Worm (Caenorhabditis elegans): Measurements from ENCODE around the gene clec-48.

clec-48 gene

ce11 chrV:18146077-18146476 lies 11.7 kb upstream of the clec-48 start, which contains the start of gene C14A6.3:
TSS of gene C14A6.3 (plus strand) at chrV:18146377.
- TF ChIP-seq dao-5 (tag; optimal IDR thresholded peaks at IDR 0.05) (no peak), him-1 (tag; optimal IDR thresholded peaks at IDR 0.05) (no peak)

ce11 chrV:18158172-18158571 lies 346 bp downstream of the clec-48 start:
- TF ChIP-seq him-1 (tag; optimal IDR thresholded peaks at IDR 0.05) (no peak), W03F9.2 (tag; optimal IDR thresholded peaks at IDR 0.05) (no peak), dao-5 (tag; optimal IDR thresholded peaks at IDR 0.05) (no peak)

ce11 chrV:18161228-18161627 lies 3.4 kb downstream of the clec-48 start, which contains the start of gene C14A6.13:
TSS of gene C14A6.13 (minus strand) at chrV:18161328.
- TF ChIP-seq dao-5 (tag; optimal IDR thresholded peaks at IDR 0.05), result no peak
- TF ChIP-seq W03F9.2 (tag; optimal IDR thresholded peaks at IDR 0.05), result no peak
- no peak for TF ChIP-seq him-1 (tag; optimal IDR thresholded peaks at IDR 0.05)

DNA sequence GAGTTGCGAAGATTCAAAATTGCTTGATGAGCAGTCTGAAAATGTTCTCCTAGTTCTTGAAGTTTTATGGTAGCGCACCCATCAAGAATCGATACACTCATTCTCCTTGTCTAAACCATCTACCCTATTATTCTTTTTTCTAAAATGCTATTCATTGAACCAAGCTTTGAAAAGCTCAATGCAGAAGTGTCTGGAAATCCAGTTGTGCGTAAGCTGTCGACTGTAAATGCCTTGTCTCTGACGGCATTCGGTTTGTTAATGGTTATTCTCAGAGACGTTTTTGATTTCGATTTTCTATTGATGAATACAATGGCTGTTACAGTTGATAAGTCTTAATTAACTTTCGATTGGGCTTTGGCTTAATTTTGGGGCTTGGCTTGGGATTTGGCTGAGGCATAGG lies 4.7 kb downstream of the clec-48 start, which contains the start of gene C14A6.12:
Gene C14A6.12, minus strand, starts transcription at position 101 of the 400 bp plus-strand sequence.
- TF ChIP-seq him-1 (tag; optimal IDR thresholded peaks at IDR 0.05), result no peak
- TF ChIP-seq W03F9.2 (tag; optimal IDR thresholded peaks at IDR 0.05), result no peak
- TF ChIP-seq dao-5 (tag; optimal IDR thresholded peaks at IDR 0.05), result no peak

DNA sequence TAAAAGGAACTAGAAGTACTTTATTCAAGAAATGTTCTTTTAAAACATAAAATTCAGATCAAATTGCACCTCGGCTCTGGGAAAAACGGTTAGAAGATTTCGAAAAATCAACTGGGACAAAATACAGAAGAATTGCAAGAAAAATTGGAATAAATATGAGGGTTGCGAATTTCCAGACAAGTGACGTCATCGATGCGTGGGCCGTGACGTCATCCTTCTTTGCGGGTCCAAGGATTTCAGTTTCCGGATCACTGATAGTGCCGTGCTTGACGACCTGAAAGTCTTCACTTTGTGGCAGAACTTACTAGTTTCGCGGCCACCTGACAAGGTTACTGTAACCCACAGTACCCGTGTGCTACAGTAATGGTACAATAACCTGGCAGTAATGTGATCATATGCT lies 5.6 kb downstream of the clec-48 start:
- TF ChIP-seq dao-5 (tag; optimal IDR thresholded peaks at IDR 0.05) (no peak), W03F9.2 (tag; optimal IDR thresholded peaks at IDR 0.05) (no peak), him-1 (tag; optimal IDR thresholded peaks at IDR 0.05) (no peak)

DNA sequence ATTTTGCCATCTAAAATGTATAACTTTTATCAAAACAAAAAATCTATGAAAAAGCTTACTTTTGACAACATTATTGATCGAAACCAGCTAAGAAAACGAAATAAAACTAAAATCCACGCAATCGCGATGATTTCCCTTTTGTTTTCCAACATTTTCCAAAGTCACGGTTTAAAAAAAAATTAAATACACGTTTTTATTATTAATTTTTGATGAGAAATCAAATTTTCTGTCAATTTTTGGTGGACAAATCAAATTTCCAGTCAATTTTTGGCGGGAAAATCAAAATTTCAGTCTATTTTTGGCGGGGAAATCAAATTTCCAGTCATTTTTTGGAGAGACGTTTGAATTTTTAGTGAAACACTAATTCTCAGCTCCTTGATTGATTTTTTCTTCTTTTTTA lies 6.9 kb downstream of the clec-48 start, which contains the start of gene C14A6.5:
Gene C14A6.5, minus strand, starts transcription at position 101 of the 400 bp plus-strand sequence.
- TF ChIP-seq W03F9.2 (tag; optimal IDR thresholded peaks at IDR 0.05) (no peak), dao-5 (tag; optimal IDR thresholded peaks at IDR 0.05) (no peak), him-1 (tag; optimal IDR thresholded peaks at IDR 0.05) (no peak)

- TF ChIP-seq dao-5 (tag; optimal IDR thresholded peaks at IDR 0.05) (no peak), him-1 (tag; optimal IDR thresholded peaks at IDR 0.05) (no peak), W03F9.2 (tag; optimal IDR thresholded peaks at IDR 0.05) (no peak)
Measured at ce11 chrV:18167161-18167560, 9.3 kb downstream of the clec-48 start, which contains the start of gene C14A6.6. TSS of gene C14A6.6 (minus strand) at chrV:18167261.

DNA sequence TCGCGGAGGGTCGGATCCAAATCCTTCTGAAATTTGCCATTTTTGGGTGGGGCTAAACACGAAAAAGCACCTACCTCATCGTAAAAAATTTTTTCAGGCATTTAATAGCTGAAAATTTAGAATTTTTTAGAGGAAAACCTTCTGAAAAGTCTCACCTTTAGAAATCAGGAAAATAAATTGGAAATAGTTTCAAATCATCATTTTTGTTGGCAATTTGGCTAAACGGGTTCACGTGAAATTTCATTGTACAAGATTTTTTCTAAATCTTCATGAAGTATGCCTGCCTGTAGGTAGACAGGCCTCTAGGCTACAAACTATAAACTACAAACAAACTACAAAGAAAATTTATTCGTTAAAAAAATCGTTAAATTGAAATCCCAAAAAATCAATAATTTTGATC lies 10.4 kb downstream of the clec-48 start, which contains the start of gene C14A6.7:
Gene C14A6.7, minus strand, starts transcription at position 101 of the 400 bp plus-strand sequence.
- TF ChIP-seq dao-5 (tag; optimal IDR thresholded peaks at IDR 0.05) (no peak), W03F9.2 (tag; optimal IDR thresholded peaks at IDR 0.05) (no peak), him-1 (tag; optimal IDR thresholded peaks at IDR 0.05) (no peak)

ce11 chrV:18171568-18171967 lies 13.7 kb downstream of the clec-48 start, which contains the start of gene C14A6.8:
TSS of gene C14A6.8 (minus strand) at chrV:18171668.
- TF ChIP-seq him-1 (tag; optimal IDR thresholded peaks at IDR 0.05), result no peak
- no peak for TF ChIP-seq W03F9.2 (tag; optimal IDR thresholded peaks at IDR 0.05)
- TF ChIP-seq dao-5 (tag; optimal IDR thresholded peaks at IDR 0.05), result no peak

- TF ChIP-seq W03F9.2 (tag; optimal IDR thresholded peaks at IDR 0.05) (no peak), him-1 (tag; optimal IDR thresholded peaks at IDR 0.05) (no peak), dao-5 (tag; optimal IDR thresholded peaks at IDR 0.05) (no peak)
Measured at ce11 chrV:18178659-18179058, 20.8 kb downstream of the clec-48 start, which contains the start of gene C31G12.4. TSS of gene C31G12.4 (minus strand) at chrV:18178759.

DNA sequence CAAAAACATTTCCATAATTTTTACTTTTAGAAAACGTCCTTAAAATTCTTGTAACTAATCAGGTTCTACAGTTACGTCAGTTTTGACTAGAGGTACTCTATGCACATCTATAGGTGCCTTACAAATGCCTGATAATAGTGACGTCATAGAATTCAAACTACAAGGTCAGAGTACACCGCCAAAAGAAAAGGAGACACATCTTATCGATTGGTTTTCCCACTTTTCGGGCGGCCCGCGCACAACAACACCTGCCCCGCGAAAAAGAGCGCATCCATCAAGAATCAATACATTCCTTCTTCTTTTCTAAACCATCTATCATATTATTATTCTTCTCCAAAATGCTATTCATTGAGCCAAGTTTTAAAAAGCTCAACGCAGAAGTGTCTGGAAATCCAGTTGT lies 21.8 kb downstream of the clec-48 start, which contains the start of gene C31G12.1:
Gene C31G12.1, plus strand, starts transcription at position 301 of the 400 bp plus-strand sequence.
- no peak for TF ChIP-seq W03F9.2 (tag; optimal IDR thresholded peaks at IDR 0.05)
- no peak for TF ChIP-seq dao-5 (tag; optimal IDR thresholded peaks at IDR 0.05)
- TF ChIP-seq him-1 (tag; optimal IDR thresholded peaks at IDR 0.05), result no peak

DNA sequence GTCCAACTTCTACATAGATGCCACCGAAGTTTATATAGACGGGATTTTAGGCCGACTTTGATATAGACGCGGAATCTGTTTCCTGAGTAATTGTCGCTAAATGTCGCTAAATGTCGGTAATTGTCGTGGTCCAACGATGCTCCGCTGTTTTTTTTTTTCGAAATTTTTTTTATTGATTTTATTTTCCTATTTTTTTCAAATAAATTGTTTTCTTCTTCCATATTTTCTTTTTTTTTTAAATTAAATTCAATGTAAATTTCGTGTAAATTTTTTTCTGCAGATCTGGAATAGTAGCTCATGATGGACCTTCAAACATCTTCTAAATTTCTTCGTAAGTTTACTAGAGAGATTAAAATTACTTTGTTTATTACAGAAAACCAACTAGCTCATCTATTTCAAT lies 27.1 kb downstream of the clec-48 start, which contains the start of gene C31G12.3:
Gene C31G12.3, plus strand, starts transcription at position 301 of the 400 bp plus-strand sequence.
- TF ChIP-seq him-1 (tag; optimal IDR thresholded peaks at IDR 0.05) (no peak), W03F9.2 (tag; optimal IDR thresholded peaks at IDR 0.05) (no peak), dao-5 (tag; optimal IDR thresholded peaks at IDR 0.05) (no peak)

DNA sequence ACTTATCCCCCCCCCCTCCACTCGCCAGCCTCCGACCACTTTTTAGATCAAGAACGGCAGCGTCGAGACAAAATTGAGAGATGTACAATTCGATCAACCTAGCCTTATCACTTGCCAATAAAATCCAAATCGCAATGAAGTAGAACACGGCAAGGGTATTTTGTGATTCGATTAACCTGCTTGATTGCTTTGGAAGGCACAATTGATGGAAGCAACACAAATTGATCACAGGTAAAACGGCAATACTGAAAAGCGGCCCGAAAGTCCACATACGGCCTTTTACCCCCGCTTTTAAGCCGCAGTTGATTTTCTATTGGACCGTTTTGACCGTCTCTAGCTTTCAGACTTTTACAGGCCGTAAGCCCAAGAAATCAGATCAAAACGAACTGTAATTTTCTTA lies 30.5 kb downstream of the clec-48 start, which contains the start of gene clec-245:
Gene clec-245, minus strand, starts transcription at position 101 of the 400 bp plus-strand sequence.
- TF ChIP-seq him-1 (tag; optimal IDR thresholded peaks at IDR 0.05), result no peak
- TF ChIP-seq dao-5 (tag; optimal IDR thresholded peaks at IDR 0.05), result no peak
- TF ChIP-seq W03F9.2 (tag; optimal IDR thresholded peaks at IDR 0.05), result no peak

- TF ChIP-seq him-1 (tag; optimal IDR thresholded peaks at IDR 0.05) (no peak), dao-5 (tag; optimal IDR thresholded peaks at IDR 0.05) (no peak), W03F9.2 (tag; optimal IDR thresholded peaks at IDR 0.05) (no peak)
Measured at ce11 chrV:18189181-18189580, 31.4 kb downstream of the clec-48 start, which contains the start of gene clec-246. TSS of gene clec-246 (plus strand) at chrV:18189481.

- TF ChIP-seq him-1 (tag; optimal IDR thresholded peaks at IDR 0.05) (no peak), W03F9.2 (tag; optimal IDR thresholded peaks at IDR 0.05) (no peak), dao-5 (tag; optimal IDR thresholded peaks at IDR 0.05) (no peak)
Measured at ce11 chrV:18191128-18191527, 33.3 kb downstream of the clec-48 start, which contains the start of gene clec-42. TSS of gene clec-42 (plus strand) at chrV:18191412.

Measured in whole organism, L4/young adult.